Fruit fly (Drosophila melanogaster): ENCODE results near the gene pon.

Gene pon

dm6 chrX:4635856-4636486 is at the start of gene pon, which contains the start of gene Alms1a (continued):
- TF ChIP-seq tna (GFP tag; IDR thresholded peaks at IDR 0.05; ENCODE audit: partially characterized antibody) (peak; percentile 95), nom (GFP tag; optimal IDR thresholded peaks at IDR 0.05) (no peak), BEAF-32 (GFP tag; optimal IDR thresholded peaks at IDR 0.05) (peak; percentile 53), stwl (tag; optimal IDR thresholded peaks at IDR 0.05) (peak; percentile 60), CG10267 (tag; optimal IDR thresholded peaks at IDR 0.05) (peak; percentile 90), amos (GFP tag; IDR thresholded peaks at IDR 0.05; ENCODE audit: partially characterized antibody) (peak; percentile 77; the same call in 1 of the 2 replicates), Scr (GFP tag; IDR thresholded peaks at IDR 0.05; ENCODE audit: partially characterized antibody) (peak; percentile 84), Dll (GFP tag; IDR thresholded peaks at IDR 0.05; ENCODE audit: partially characterized antibody) (peak; percentile 85), sna (GFP tag; IDR thresholded peaks at IDR 0.05; ENCODE audit: partially characterized antibody) (peak; percentile 82), CG34224 (GFP tag; IDR thresholded peaks at IDR 0.05; ENCODE audit: partially characterized antibody) (peak; percentile 95), unc-4 (GFP tag; IDR thresholded peaks at IDR 0.05; ENCODE audit: partially characterized antibody) (peak; percentile 79), CG14860 (GFP tag; IDR thresholded peaks at IDR 0.05; ENCODE audit: partially characterized antibody) (peak; percentile 93), cwo (GFP tag; optimal IDR thresholded peaks at IDR 0.05) (no peak)

DNA sequence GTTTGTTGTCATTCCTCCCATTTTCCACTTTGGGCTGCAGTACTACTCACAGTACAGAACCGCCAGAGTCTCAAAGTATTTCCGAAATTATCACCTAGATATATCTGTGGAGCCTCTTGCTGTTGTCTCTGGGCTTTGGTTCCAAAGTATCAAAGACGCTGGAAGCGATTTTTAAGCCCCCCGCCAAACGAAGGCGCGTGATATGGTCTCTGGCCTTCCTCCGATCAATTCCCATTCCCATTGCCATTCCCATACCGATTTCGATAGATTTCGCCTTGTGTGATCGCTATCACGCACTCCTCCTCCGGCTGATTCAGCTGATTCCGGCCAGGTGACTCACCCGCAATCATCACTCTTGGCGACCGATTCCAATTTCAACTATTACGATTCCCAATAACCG is 48.5 kb upstream of the pon start:
- no peak for TF ChIP-seq cato (GFP tag; optimal IDR thresholded peaks at IDR 0.05; ENCODE audit: borderline replicate concordance)
- TF ChIP-seq lab (GFP tag; optimal IDR thresholded peaks at IDR 0.05) = peak; percentile 62
- peak; percentile 57 for TF ChIP-seq grn (GFP tag; optimal IDR thresholded peaks at IDR 0.05)
- TF ChIP-seq CG34376 (GFP tag; optimal IDR thresholded peaks at IDR 0.05) = no peak
- TF ChIP-seq Med (GFP tag) = peak; percentile 48
- TF ChIP-seq sug (tag; optimal IDR thresholded peaks at IDR 0.05) = peak; percentile 16
- TF ChIP-seq CG2129 (GFP tag; IDR thresholded peaks at IDR 0.05; ENCODE audit: partially characterized antibody) = no peak
- TF ChIP-seq exex (tag; optimal IDR thresholded peaks at IDR 0.05) = peak; percentile 2

dm6 chrX:4588981-4589380 is 47.1 kb upstream of the pon start:
- TF ChIP-seq CG1602 (GFP tag; optimal IDR thresholded peaks at IDR 0.05) (no peak), shn (GFP tag; optimal IDR thresholded peaks at IDR 0.05) (no peak), insv (GFP tag; optimal IDR thresholded peaks at IDR 0.05) (no peak), HLH4C (GFP tag; IDR thresholded peaks at IDR 0.05; ENCODE audit: partially characterized antibody) (no peak), CG6765 (GFP tag; optimal IDR thresholded peaks at IDR 0.05) (no peak), CG7786 (GFP tag; optimal IDR thresholded peaks at IDR 0.05) (no peak), gcm (GFP tag; optimal IDR thresholded peaks at IDR 0.05) (peak; percentile 83), Nf-YB (GFP tag; optimal IDR thresholded peaks at IDR 0.05) (peak; percentile 71), twi (tag; optimal IDR thresholded peaks at IDR 0.05) (no peak), en (GFP tag; optimal IDR thresholded peaks at IDR 0.05) (no peak), NfI (GFP tag; optimal IDR thresholded peaks at IDR 0.05) (no peak), Jarid2 (GFP tag; optimal IDR thresholded peaks at IDR 0.05) (no peak), Ada2b (GFP tag; IDR thresholded peaks at IDR 0.05) (no peak), Pdp1 (GFP tag; optimal IDR thresholded peaks at IDR 0.05) (peak in 1 of 2 experiments; percentile 42), Nf-YA (GFP tag; IDR thresholded peaks at IDR 0.05) (no peak), HLH3B (GFP tag; IDR thresholded peaks at IDR 0.05) (no peak), tx (GFP tag; optimal IDR thresholded peaks at IDR 0.05) (no peak)

All from whole organism, embryonic.